Comparison of ENCODE assay signal across 1 fruit fly cellular context in genomic region chr3R:20548255-20548654, dm6.
TF ChIP-seq lines count a peak whose summit lies in the region.

No protein-coding gene starts in this region.

TF ChIP-seq in whole organism, embryonic, 481 proteins besides CTCF, POLR2A, EP300 and RAD21 (continued from another document and continues in another):
- TF ChIP-seq ind (GFP tag; optimal IDR thresholded peaks at IDR 0.05; lab: Kevin White, UChicago) = no peak
- no peak for TF ChIP-seq hbn (GFP tag; IDR thresholded peaks at IDR 0.05; lab: Robert Waterston, UW; ENCODE audit: partially characterized antibody)
- no peak for TF ChIP-seq CG8765 (GFP tag; IDR thresholded peaks at IDR 0.05; lab: Robert Waterston, UW)
- no peak for TF ChIP-seq chm (GFP tag; IDR thresholded peaks at IDR 0.05; lab: Robert Waterston, UW)
- TF ChIP-seq CG31224 (GFP tag; IDR thresholded peaks at IDR 0.05; lab: Robert Waterston, UW) = no peak
- no peak for TF ChIP-seq CG11723 (GFP tag; optimal IDR thresholded peaks at IDR 0.05; lab: Kevin White, UChicago)
- TF ChIP-seq CG18476 (GFP tag; optimal IDR thresholded peaks at IDR 0.05; lab: Kevin White, UChicago) = no peak
- TF ChIP-seq CG15011 (GFP tag; optimal IDR thresholded peaks at IDR 0.05; lab: Kevin White, UChicago) = no peak
- no peak for TF ChIP-seq CG7271 (tag; optimal IDR thresholded peaks at IDR 0.05; lab: Kevin White, UChicago)
- no peak for TF ChIP-seq zen2 (GFP tag; IDR thresholded peaks at IDR 0.05; lab: Robert Waterston, UW; ENCODE audit: partially characterized antibody)
- no peak for TF ChIP-seq H2.0 (GFP tag; IDR thresholded peaks at IDR 0.05; lab: Robert Waterston, UW)
- TF ChIP-seq nmo (GFP tag; optimal IDR thresholded peaks at IDR 0.05; lab: Kevin White, UChicago) = no peak
- peak; percentile 37 for TF ChIP-seq NC2β (GFP tag; optimal IDR thresholded peaks at IDR 0.05; lab: Kevin White, UChicago)
- TF ChIP-seq Rx (GFP tag; IDR thresholded peaks at IDR 0.05; lab: Robert Waterston, UW) = no peak
- no peak for TF ChIP-seq Atf6 (GFP tag; IDR thresholded peaks at IDR 0.05; lab: Robert Waterston, UW)
- no peak for TF ChIP-seq CG9932 (GFP tag; IDR thresholded peaks at IDR 0.05; lab: Robert Waterston, UW)
- TF ChIP-seq E2f2 (GFP tag; IDR thresholded peaks at IDR 0.05; lab: Robert Waterston, UW) = no peak
- no peak for TF ChIP-seq CG4730 (GFP tag; IDR thresholded peaks at IDR 0.05; lab: Robert Waterston, UW)
- TF ChIP-seq ham (GFP tag; IDR thresholded peaks at IDR 0.05; lab: Robert Waterston, UW) = no peak
- TF ChIP-seq lab (GFP tag; optimal IDR thresholded peaks at IDR 0.05; lab: Kevin White, UChicago) = no peak
- TF ChIP-seq Gsc (GFP tag; IDR thresholded peaks at IDR 0.05; lab: Robert Waterston, UW) = no peak
- TF ChIP-seq Nf-YA (GFP tag; IDR thresholded peaks at IDR 0.05; lab: Robert Waterston, UW) = no peak
- TF ChIP-seq Deaf1 (tag; optimal IDR thresholded peaks at IDR 0.05; lab: Kevin White, UChicago) = no peak
- TF ChIP-seq zfh1 (GFP tag; IDR thresholded peaks at IDR 0.05; lab: Robert Waterston, UW) = no peak
- no peak for TF ChIP-seq tio (GFP tag; optimal IDR thresholded peaks at IDR 0.05; lab: Kevin White, UChicago)
- no peak for TF ChIP-seq Hey (tag; optimal IDR thresholded peaks at IDR 0.05; lab: Kevin White, UChicago)
- TF ChIP-seq cg (GFP tag; optimal IDR thresholded peaks at IDR 0.05; lab: Kevin White, UChicago) = peak; percentile 20
- TF ChIP-seq gcm (GFP tag; optimal IDR thresholded peaks at IDR 0.05; lab: Kevin White, UChicago) = no peak
- no peak for TF ChIP-seq CG2712 (tag; optimal IDR thresholded peaks at IDR 0.05; lab: Kevin White, UChicago)
- peak; percentile 34 for TF ChIP-seq gro (GFP tag; optimal IDR thresholded peaks at IDR 0.05; lab: Kevin White, UChicago)
- no peak for TF ChIP-seq ttk (GFP tag; IDR thresholded peaks at IDR 0.05; lab: Robert Waterston, UW)
- peak; percentile 75 for TF ChIP-seq dmrt11E (tag; optimal IDR thresholded peaks at IDR 0.05; lab: Kevin White, UChicago)
- TF ChIP-seq CG13123 (GFP tag; optimal IDR thresholded peaks at IDR 0.05; lab: Kevin White, UChicago) = no peak
- peak; percentile 54; the same call in 1 of the 2 replicates for TF ChIP-seq Xrp1 (GFP tag; IDR thresholded peaks at IDR 0.05; lab: Robert Waterston, UW)
- no peak for TF ChIP-seq MTF-1 (GFP tag; optimal IDR thresholded peaks at IDR 0.05; lab: Kevin White, UChicago; ENCODE audit: borderline replicate concordance)
- TF ChIP-seq sens (GFP tag; lab: Kevin White, UChicago) = peak; percentile 88
- TF ChIP-seq knrl (GFP tag; IDR thresholded peaks at IDR 0.05; lab: Robert Waterston, UW; ENCODE audit: partially characterized antibody) = no peak
- no peak for TF ChIP-seq CG14965 (GFP tag; optimal IDR thresholded peaks at IDR 0.05; lab: Kevin White, UChicago; ENCODE audit: borderline replicate concordance)
- no peak for TF ChIP-seq sob (GFP tag; IDR thresholded peaks at IDR 0.05; lab: Robert Waterston, UW)
- TF ChIP-seq Hr78 (GFP tag; optimal IDR thresholded peaks at IDR 0.05; lab: Kevin White, UChicago) = peak in 1 of 2 experiments; percentile 77
- TF ChIP-seq CG17829 (tag; optimal IDR thresholded peaks at IDR 0.05; lab: Kevin White, UChicago) = no peak
- TF ChIP-seq Nf-YB (GFP tag; optimal IDR thresholded peaks at IDR 0.05; lab: Kevin White, UChicago) = no peak
- no peak for TF ChIP-seq ranshi (GFP tag; IDR thresholded peaks at IDR 0.05; lab: Robert Waterston, UW)
- no peak for TF ChIP-seq CG10147 (GFP tag; optimal IDR thresholded peaks at IDR 0.05; lab: Kevin White, UChicago)
- TF ChIP-seq CG15269 (tag; optimal IDR thresholded peaks at IDR 0.05; lab: Kevin White, UChicago) = no peak
- TF ChIP-seq stwl (tag; optimal IDR thresholded peaks at IDR 0.05; lab: Kevin White, UChicago) = peak; percentile 19
- TF ChIP-seq Opbp (GFP tag; IDR thresholded peaks at IDR 0.05; lab: Robert Waterston, UW; ENCODE audit: partially characterized antibody) = no peak
- TF ChIP-seq CG2120 (GFP tag; optimal IDR thresholded peaks at IDR 0.05; lab: Kevin White, UChicago) = no peak
- no peak for TF ChIP-seq hth (optimal IDR thresholded peaks at IDR 0.05; lab: Kevin White, UChicago)
- TF ChIP-seq fd102C (GFP tag; optimal IDR thresholded peaks at IDR 0.05; lab: Kevin White, UChicago) = peak; percentile 33
- no peak for TF ChIP-seq pita (GFP tag; optimal IDR thresholded peaks at IDR 0.05; lab: Kevin White, UChicago)
- TF ChIP-seq CG31388 (GFP tag; optimal IDR thresholded peaks at IDR 0.05; lab: Kevin White, UChicago) = no peak
- TF ChIP-seq CG15601 (tag; optimal IDR thresholded peaks at IDR 0.05; lab: Kevin White, UChicago) = peak; percentile 6
- TF ChIP-seq gsb-n (tag; optimal IDR thresholded peaks at IDR 0.05; lab: Kevin White, UChicago) = peak; percentile 26
- no peak for TF ChIP-seq CG34422 (GFP tag; IDR thresholded peaks at IDR 0.05; lab: Robert Waterston, UW)
- TF ChIP-seq CG12299 (tag; optimal IDR thresholded peaks at IDR 0.05; lab: Kevin White, UChicago) = no peak
- no peak for TF ChIP-seq sc (optimal IDR thresholded peaks at IDR 0.05; lab: Kevin White, UChicago)
- TF ChIP-seq sc (GFP tag; optimal IDR thresholded peaks at IDR 0.05; lab: Kevin White, UChicago) = no peak
- TF ChIP-seq Atf-2 (GFP tag; optimal IDR thresholded peaks at IDR 0.05; lab: Kevin White, UChicago) = no peak
- TF ChIP-seq chn (GFP tag; optimal IDR thresholded peaks at IDR 0.05; lab: Kevin White, UChicago) = no peak
- peak; percentile 51 for TF ChIP-seq CG2202 (tag; optimal IDR thresholded peaks at IDR 0.05; lab: Kevin White, UChicago)
- no peak for TF ChIP-seq pros (GFP tag; optimal IDR thresholded peaks at IDR 0.05; lab: Kevin White, UChicago)
- TF ChIP-seq CG5245 (GFP tag; optimal IDR thresholded peaks at IDR 0.05; lab: Kevin White, UChicago) = no peak
- TF ChIP-seq CG31441 (GFP tag; IDR thresholded peaks at IDR 0.05; lab: Robert Waterston, UW) = no peak
- TF ChIP-seq kah (GFP tag; optimal IDR thresholded peaks at IDR 0.05; lab: Kevin White, UChicago) = no peak
- peak; percentile 27 for TF ChIP-seq kni (GFP tag; optimal IDR thresholded peaks at IDR 0.05; lab: Kevin White, UChicago)
- TF ChIP-seq D19B (GFP tag; optimal IDR thresholded peaks at IDR 0.05; lab: Kevin White, UChicago) = no peak
- TF ChIP-seq dati (GFP tag; IDR thresholded peaks at IDR 0.05; lab: Robert Waterston, UW) = no peak
- TF ChIP-seq CG32767 (GFP tag; IDR thresholded peaks at IDR 0.05; lab: Robert Waterston, UW) = no peak
- no peak for TF ChIP-seq CG33213 (GFP tag; optimal IDR thresholded peaks at IDR 0.05; lab: Kevin White, UChicago)
- no peak for TF ChIP-seq twi (tag; optimal IDR thresholded peaks at IDR 0.05; lab: Kevin White, UChicago)
- TF ChIP-seq D19A (tag; optimal IDR thresholded peaks at IDR 0.05; lab: Kevin White, UChicago) = no peak
- TF ChIP-seq gsb (GFP tag; IDR thresholded peaks at IDR 0.05; lab: Robert Waterston, UW) = no peak
- no peak for TF ChIP-seq CG10462 (GFP tag; optimal IDR thresholded peaks at IDR 0.05; lab: Kevin White, UChicago)
- no peak for TF ChIP-seq inv (GFP tag; IDR thresholded peaks at IDR 0.05; lab: Robert Waterston, UW; ENCODE audit: partially characterized antibody)
- TF ChIP-seq jumu (GFP tag; optimal IDR thresholded peaks at IDR 0.05; lab: Kevin White, UChicago) = no peak
- peak; percentile 1 for TF ChIP-seq wek (GFP tag; optimal IDR thresholded peaks at IDR 0.05; lab: Kevin White, UChicago)
- TF ChIP-seq her (GFP tag; optimal IDR thresholded peaks at IDR 0.05; lab: Kevin White, UChicago) = no peak
- no peak for TF ChIP-seq CG8924 (tag; optimal IDR thresholded peaks at IDR 0.05; lab: Kevin White, UChicago)
- no peak for TF ChIP-seq ab (GFP tag; optimal IDR thresholded peaks at IDR 0.05; lab: Kevin White, UChicago)
- peak; percentile 52 for TF ChIP-seq CG9727 (GFP tag; optimal IDR thresholded peaks at IDR 0.05; lab: Kevin White, UChicago)
- TF ChIP-seq scrt (GFP tag; optimal IDR thresholded peaks at IDR 0.05; lab: Kevin White, UChicago) = no peak
- TF ChIP-seq Aef1 (GFP tag; IDR thresholded peaks at IDR 0.05; lab: Robert Waterston, UW) = no peak
- TF ChIP-seq CG7372 (GFP tag; IDR thresholded peaks at IDR 0.05; lab: Robert Waterston, UW) = no peak
- TF ChIP-seq Elba2 (GFP tag; optimal IDR thresholded peaks at IDR 0.05; lab: Kevin White, UChicago) = no peak
- TF ChIP-seq CG34376 (GFP tag; optimal IDR thresholded peaks at IDR 0.05; lab: Kevin White, UChicago) = peak; percentile 22
- no peak for TF ChIP-seq CG4707 (GFP tag; optimal IDR thresholded peaks at IDR 0.05; lab: Kevin White, UChicago)
- TF ChIP-seq Optix (GFP tag; IDR thresholded peaks at IDR 0.05; lab: Robert Waterston, UW) = no peak
- no peak for TF ChIP-seq vnd (GFP tag; IDR thresholded peaks at IDR 0.05; lab: Robert Waterston, UW; ENCODE audit: partially characterized antibody)
- no peak for TF ChIP-seq nerfin-1 (tag; optimal IDR thresholded peaks at IDR 0.05; lab: Kevin White, UChicago)
- TF ChIP-seq Lhr (GFP tag; optimal IDR thresholded peaks at IDR 0.05; lab: Kevin White, UChicago) = peak; percentile 16
- TF ChIP-seq CG10959 (GFP tag; IDR thresholded peaks at IDR 0.05; lab: Robert Waterston, UW) = no peak
- TF ChIP-seq nerfin-2 (GFP tag; IDR thresholded peaks at IDR 0.05; lab: Robert Waterston, UW; ENCODE audit: partially characterized antibody) = no peak
- TF ChIP-seq CG1647 (GFP tag; optimal IDR thresholded peaks at IDR 0.05; lab: Kevin White, UChicago) = no peak
- TF ChIP-seq tin (GFP tag; optimal IDR thresholded peaks at IDR 0.05; lab: Kevin White, UChicago) = no peak
- TF ChIP-seq CG13624 (GFP tag; optimal IDR thresholded peaks at IDR 0.05; lab: Kevin White, UChicago) = no peak
- no peak for TF ChIP-seq shn (GFP tag; optimal IDR thresholded peaks at IDR 0.05; lab: Kevin White, UChicago)
- TF ChIP-seq Camta (GFP tag; optimal IDR thresholded peaks at IDR 0.05; lab: Kevin White, UChicago) = no peak
- no peak for TF ChIP-seq aop (GFP tag; IDR thresholded peaks at IDR 0.05; lab: Robert Waterston, UW)
- no peak for TF ChIP-seq fu2 (GFP tag; optimal IDR thresholded peaks at IDR 0.05; lab: Kevin White, UChicago)
- no peak for TF ChIP-seq ken (GFP tag; IDR thresholded peaks at IDR 0.05; lab: Robert Waterston, UW)
- no peak for TF ChIP-seq sim (GFP tag; IDR thresholded peaks at IDR 0.05; lab: Robert Waterston, UW)
- no peak for TF ChIP-seq CG11696 (GFP tag; IDR thresholded peaks at IDR 0.05; lab: Robert Waterston, UW)
- TF ChIP-seq CG7357 (GFP tag; IDR thresholded peaks at IDR 0.05; lab: Robert Waterston, UW) = no peak
- TF ChIP-seq insv (GFP tag; optimal IDR thresholded peaks at IDR 0.05; lab: Kevin White, UChicago) = no peak
- TF ChIP-seq CG13424 (tag; optimal IDR thresholded peaks at IDR 0.05; lab: Kevin White, UChicago) = no peak
- no peak for TF ChIP-seq CG9876 (GFP tag; optimal IDR thresholded peaks at IDR 0.05; lab: Kevin White, UChicago)
- no peak for TF ChIP-seq Lim3 (GFP tag; IDR thresholded peaks at IDR 0.05; lab: Robert Waterston, UW)
- TF ChIP-seq CG4328 (GFP tag; optimal IDR thresholded peaks at IDR 0.05; lab: Kevin White, UChicago) = no peak
- TF ChIP-seq CG6854 (GFP tag; optimal IDR thresholded peaks at IDR 0.05; lab: Kevin White, UChicago) = no peak
- no peak for TF ChIP-seq H15 (GFP tag; IDR thresholded peaks at IDR 0.05; lab: Robert Waterston, UW)
- no peak for TF ChIP-seq CG7928 (GFP tag; optimal IDR thresholded peaks at IDR 0.05; lab: Kevin White, UChicago)
- TF ChIP-seq CG14710 (tag; optimal IDR thresholded peaks at IDR 0.05; lab: Kevin White, UChicago) = peak; percentile 0
- TF ChIP-seq luna (GFP tag; optimal IDR thresholded peaks at IDR 0.05; lab: Kevin White, UChicago) = no peak
- TF ChIP-seq CG2875 (GFP tag; optimal IDR thresholded peaks at IDR 0.05; lab: Kevin White, UChicago) = peak; percentile 13
- no peak for TF ChIP-seq CG4404 (GFP tag; IDR thresholded peaks at IDR 0.05; lab: Robert Waterston, UW)
- TF ChIP-seq HmgZ (tag; optimal IDR thresholded peaks at IDR 0.05; lab: Kevin White, UChicago) = no peak
- TF ChIP-seq tup (GFP tag; optimal IDR thresholded peaks at IDR 0.05; lab: Kevin White, UChicago) = no peak
- TF ChIP-seq CG3838 (GFP tag; optimal IDR thresholded peaks at IDR 0.05; lab: Kevin White, UChicago) = no peak
- no peak for TF ChIP-seq CG17568 (GFP tag; optimal IDR thresholded peaks at IDR 0.05; lab: Kevin White, UChicago)
- no peak for TF ChIP-seq BtbVII (GFP tag; optimal IDR thresholded peaks at IDR 0.05; lab: Kevin White, UChicago)
- TF ChIP-seq CG6813 (GFP tag; optimal IDR thresholded peaks at IDR 0.05; lab: Kevin White, UChicago) = peak; percentile 38
- TF ChIP-seq ato (GFP tag; IDR thresholded peaks at IDR 0.05; lab: Robert Waterston, UW; ENCODE audit: partially characterized antibody) = no peak
- TF ChIP-seq dm (GFP tag; optimal IDR thresholded peaks at IDR 0.05; lab: Kevin White, UChicago) = no peak
- no peak for TF ChIP-seq Sry-β (GFP tag; optimal IDR thresholded peaks at IDR 0.05; lab: Kevin White, UChicago)
- TF ChIP-seq CG8944 (GFP tag; optimal IDR thresholded peaks at IDR 0.05; lab: Kevin White, UChicago) = no peak
- TF ChIP-seq slou (GFP tag; optimal IDR thresholded peaks at IDR 0.05; lab: Kevin White, UChicago) = no peak
- TF ChIP-seq az2 (GFP tag; optimal IDR thresholded peaks at IDR 0.05; lab: Kevin White, UChicago) = no peak
- no peak for TF ChIP-seq CG3163 (GFP tag; optimal IDR thresholded peaks at IDR 0.05; lab: Kevin White, UChicago)
- TF ChIP-seq pnt (GFP tag; optimal IDR thresholded peaks at IDR 0.05; lab: Kevin White, UChicago) = no peak
- TF ChIP-seq usp (GFP tag; optimal IDR thresholded peaks at IDR 0.05; lab: Kevin White, UChicago) = no peak
- no peak for TF ChIP-seq CG10366 (GFP tag; IDR thresholded peaks at IDR 0.05; lab: Robert Waterston, UW)
- TF ChIP-seq Spps (tag; optimal IDR thresholded peaks at IDR 0.05; lab: Kevin White, UChicago) = no peak
- TF ChIP-seq CG1529 (GFP tag; optimal IDR thresholded peaks at IDR 0.05; lab: Kevin White, UChicago) = no peak
- TF ChIP-seq crp (GFP tag; optimal IDR thresholded peaks at IDR 0.05; lab: Kevin White, UChicago) = no peak
- TF ChIP-seq CG11085 (GFP tag; IDR thresholded peaks at IDR 0.05; lab: Robert Waterston, UW) = no peak
- no peak for TF ChIP-seq HmgD (GFP tag; optimal IDR thresholded peaks at IDR 0.05; lab: Kevin White, UChicago)
- TF ChIP-seq CG17361 (GFP tag; IDR thresholded peaks at IDR 0.05; lab: Robert Waterston, UW) = no peak
- no peak for TF ChIP-seq jing (GFP tag; optimal IDR thresholded peaks at IDR 0.05; lab: Kevin White, UChicago)
- TF ChIP-seq CG1024 (GFP tag; IDR thresholded peaks at IDR 0.05; lab: Robert Waterston, UW) = no peak
- TF ChIP-seq Chrac-16 (GFP tag; optimal IDR thresholded peaks at IDR 0.05; lab: Kevin White, UChicago) = no peak
